Fruit fly (Drosophila melanogaster) whole organism, pupa: ENCODE measurements around the gene Or67c.

Experiments
- CG10348 ChIP-seq: fragments of 200-800 bp; sonication (Bioruptor generic); IDR thresholded peaks from 2 replicates; pipeline ENCODE4 v1.3.6; 2022; ENCODE audit warnings: missing biosample characterization, missing genetic modification characterization
- CG12605 ChIP-seq: fragments of 200-800 bp; sonication (Bioruptor generic); IDR thresholded peaks from 2 replicates; pipeline ENCODE4 v1.3.6; 2022; ENCODE audit warnings: missing biosample characterization, missing genetic modification characterization
- CG13204 ChIP-seq: fragments of 200-800 bp; sonication (Bioruptor generic); optimal IDR thresholded peaks from 2 replicates; lab custom pipeline; 2018; ENCODE audit warnings: missing biosample characterization, mild to moderate bottlenecking, missing genetic modification characterization, moderate library complexity
- CG15710 ChIP-seq: fragments of 200-800 bp; sonication (Bioruptor generic); optimal IDR thresholded peaks from 2 replicates; lab custom pipeline; 2018; ENCODE audit warnings: missing biosample characterization, mild to moderate bottlenecking, missing genetic modification characterization, moderate library complexity
- CG8159 ChIP-seq: fragments of 200-800 bp; sonication (Bioruptor generic); optimal IDR thresholded peaks from 3 replicates; lab custom pipeline; 2018; ENCODE audit warnings: missing biosample characterization, mild to moderate bottlenecking, missing genetic modification characterization, moderate library complexity
- D1 ChIP-seq: fragments of 200-800 bp; sonication (Bioruptor generic); optimal IDR thresholded peaks from 2 replicates; lab custom pipeline; 2018; ENCODE audit warnings: missing biosample characterization, mild to moderate bottlenecking, missing genetic modification characterization, moderate library complexity
- EcR ChIP-seq: fragments of 200-800 bp; sonication (Bioruptor generic); optimal IDR thresholded peaks from 3 replicates; lab custom pipeline; 2019; ENCODE audit warnings: missing biosample characterization, missing genetic modification characterization, mild to moderate bottlenecking, moderate library complexity, missing genetic modification reagents
- Pif1A ChIP-seq: fragments of 200-800 bp; sonication (Bioruptor generic); optimal IDR thresholded peaks from 3 replicates; lab custom pipeline; 2016; ENCODE audit warnings: missing biosample characterization, missing genetic modification characterization
- Pif1B ChIP-seq: fragments of 200-800 bp; sonication (Bioruptor generic); optimal IDR thresholded peaks from 3 replicates; lab custom pipeline; 2016; ENCODE audit warnings: missing biosample characterization, missing genetic modification characterization
- gl ChIP-seq: fragments of 200-800 bp; sonication (Bioruptor generic); optimal IDR thresholded peaks from 2 replicates; lab custom pipeline; 2018; ENCODE audit warnings: missing biosample characterization, mild to moderate bottlenecking, missing genetic modification characterization
- rn ChIP-seq: fragments of 200-800 bp; sonication (Bioruptor generic); IDR thresholded peaks from 2 replicates; pipeline ENCODE4 v1.3.6; 2022; ENCODE audit warnings: missing biosample characterization, missing genetic modification characterization

- no peak for TF ChIP-seq rn (GFP tag; lab: Robert Waterston, UW)
- peak; percentile 23 for TF ChIP-seq CG8159 (tag; lab: Kevin White, UChicago)
- TF ChIP-seq Pif1A (GFP tag; lab: Kevin White, UChicago), result peak; percentile 27
- TF ChIP-seq CG10348 (GFP tag; lab: Robert Waterston, UW), result no peak
- TF ChIP-seq Pif1B (GFP tag; lab: Kevin White, UChicago), result no peak
- no peak for TF ChIP-seq EcR (GFP tag; lab: Kevin White, UChicago)
- no peak for TF ChIP-seq D1 (tag; lab: Kevin White, UChicago)
- no peak for TF ChIP-seq CG12605
- TF ChIP-seq CG13204 (GFP tag; lab: Kevin White, UChicago), result no peak
- TF ChIP-seq CG15710 (tag; lab: Kevin White, UChicago), result peak; percentile 33
- no peak for TF ChIP-seq gl
These were observed 45.9 kb downstream of the Or67c start for dm6 chr3L:10198571-10198970.
